Worm (Caenorhabditis elegans): ENCODE data around the gene lgc-36.

- TF ChIP-seq egl-13 (tag; optimal IDR thresholded peaks at IDR 0.05) = no peak
- TF ChIP-seq ceh-90 (tag; optimal IDR thresholded peaks at IDR 0.05) = no peak
- no peak for TF ChIP-seq aly-2 (tag; optimal IDR thresholded peaks at IDR 0.05)
- no peak for TF ChIP-seq zag-1 (tag; optimal IDR thresholded peaks at IDR 0.05)
- no peak for TF ChIP-seq nhr-76 (tag; optimal IDR thresholded peaks at IDR 0.05)
- TF ChIP-seq ztf-11 (tag; optimal IDR thresholded peaks at IDR 0.05) = no peak
- TF ChIP-seq ets-5 (GFP tag; IDR thresholded peaks at IDR 0.05) = no peak
Measured at ce11 chrV:11225981-11226380, 32.8 kb downstream of the lgc-36 start, which contains the start of gene bgal-1.

Measured in whole organism, L1 larva.